Worm (Caenorhabditis elegans) whole organism, midembryonic: ENCODE measurements around the gene nhr-193.

Experiments used
- T22C8.4 ChIP-seq: fragments of 200-800 bp; sonication (Bioruptor generic); IDR thresholded peaks from 2 replicates; pipeline ENCODE4 v1.3.6; 2022; ENCODE audit warnings: missing genetic modification characterization, missing compliant biosample characterization
- cog-1 ChIP-seq: sonication (generic microtip); optimal IDR thresholded peaks from 2 replicates; lab custom pipeline; 2016; ENCODE audit warnings: missing genetic modification characterization, missing compliant biosample characterization
- flt-1 ChIP-seq: fragments of 200-800 bp; sonication (Bioruptor generic); IDR thresholded peaks from 2 replicates; pipeline ENCODE4 v1.3.6; 2022; ENCODE audit warnings: missing genetic modification characterization, missing compliant biosample characterization
- klf-2 ChIP-seq: fragments of 200-800 bp; sonication (Bioruptor generic); conservative IDR thresholded peaks from 2 replicates; pipeline ENCODE4 v1.3.6; 2022; ENCODE audit warnings: missing genetic modification reagents, missing genetic modification characterization, missing compliant biosample characterization
- med-1 ChIP-seq: sonication (generic microtip); optimal IDR thresholded peaks from 2 replicates; lab custom pipeline; 2017; ENCODE audit warnings: missing genetic modification characterization, mild to moderate bottlenecking, missing compliant biosample characterization, antibody characterized with exemption, missing genetic modification reagents; ENCODE audit not compliant: insufficient read depth
- ref-1 ChIP-seq: fragments of 200-800 bp; sonication (Bioruptor generic); conservative IDR thresholded peaks from 2 replicates; pipeline ENCODE4 v1.3.6; 2022; ENCODE audit warnings: missing genetic modification reagents, missing genetic modification characterization, missing compliant biosample characterization
- tab-1 ChIP-seq: fragments of 200-800 bp; sonication (Bioruptor generic); IDR thresholded peaks from 2 replicates; pipeline ENCODE4 v1.3.6; 2022; ENCODE audit warnings: missing genetic modification characterization, missing compliant biosample characterization
- ztf-23 ChIP-seq: fragments of 200-800 bp; sonication (Bioruptor generic); IDR thresholded peaks from 2 replicates; pipeline ENCODE4 v1.3.6; 2022; ENCODE audit warnings: missing genetic modification reagents, missing genetic modification characterization, missing compliant biosample characterization
- ztf-29 ChIP-seq: fragments of 200-800 bp; sonication (Bioruptor generic); IDR thresholded peaks from 2 replicates; pipeline ENCODE4 v1.3.6; 2022; ENCODE audit warnings: missing genetic modification reagents, missing genetic modification characterization, missing compliant biosample characterization

nhr-193 gene

ce11 chrV:16342258-16342618 lies at the start of gene nhr-193:
Gene nhr-193, plus strand, starts transcription at chrV:16342308.
- TF ChIP-seq T22C8.4 (GFP tag; lab: Robert Waterston, UW) (no peak), klf-2 (GFP tag; lab: Robert Waterston, UW) (no peak), tab-1 (no peak), med-1 (no peak), cog-1 (no peak), ref-1 (GFP tag; lab: Robert Waterston, UW) (no peak), ztf-29 (GFP tag; lab: Robert Waterston, UW) (no peak), ztf-23 (GFP tag; lab: Robert Waterston, UW) (no peak), flt-1 (GFP tag; lab: Robert Waterston, UW) (no peak)

ce11 chrV:16292409-16292808 lies 49.7 kb upstream of the nhr-193 start, which contains the start of gene oac-5:
Gene oac-5, plus strand, starts transcription at chrV:16292709.
- TF ChIP-seq tab-1 (no peak), klf-2 (GFP tag; lab: Robert Waterston, UW) (no peak), med-1 (no peak), flt-1 (GFP tag; lab: Robert Waterston, UW) (no peak), ztf-29 (GFP tag; lab: Robert Waterston, UW) (no peak), ref-1 (GFP tag; lab: Robert Waterston, UW) (no peak), ztf-23 (GFP tag; lab: Robert Waterston, UW) (no peak), T22C8.4 (GFP tag; lab: Robert Waterston, UW) (no peak), cog-1 (no peak)

ce11 chrV:16297070-16297469 lies 45.0 kb upstream of the nhr-193 start, which contains the start of gene srbc-83:
Gene srbc-83, plus strand, starts transcription at chrV:16297370.
- no peak for TF ChIP-seq ztf-23 (GFP tag; lab: Robert Waterston, UW)
- no peak for TF ChIP-seq cog-1
- no peak for TF ChIP-seq med-1
- TF ChIP-seq flt-1 (GFP tag; lab: Robert Waterston, UW): no peak

- no peak for TF ChIP-seq ztf-23 (GFP tag; lab: Robert Waterston, UW)
- TF ChIP-seq klf-2 (GFP tag; lab: Robert Waterston, UW): no peak
- no peak for TF ChIP-seq flt-1 (GFP tag; lab: Robert Waterston, UW)
- no peak for TF ChIP-seq ztf-29 (GFP tag; lab: Robert Waterston, UW)
- TF ChIP-seq tab-1: no peak
- TF ChIP-seq T22C8.4 (GFP tag; lab: Robert Waterston, UW): no peak
- TF ChIP-seq ref-1 (GFP tag; lab: Robert Waterston, UW): no peak
- TF ChIP-seq cog-1: no peak
- TF ChIP-seq med-1: no peak
These were observed 43.4 kb upstream of the nhr-193 start, which contains the start of gene srbc-84 for ce11 chrV:16298669-16299068. Gene srbc-84, plus strand, starts transcription at chrV:16298969.

ce11 chrV:16299834-16300233 lies 42.3 kb upstream of the nhr-193 start:
- TF ChIP-seq tab-1 (no peak), ztf-23 (GFP tag; lab: Robert Waterston, UW) (no peak), cog-1 (no peak), ztf-29 (GFP tag; lab: Robert Waterston, UW) (no peak), ref-1 (GFP tag; lab: Robert Waterston, UW) (no peak), med-1 (no peak), T22C8.4 (GFP tag; lab: Robert Waterston, UW) (no peak), flt-1 (GFP tag; lab: Robert Waterston, UW) (no peak), klf-2 (GFP tag; lab: Robert Waterston, UW) (no peak)

- no peak for TF ChIP-seq T22C8.4 (GFP tag; lab: Robert Waterston, UW)
- no peak for TF ChIP-seq ztf-29 (GFP tag; lab: Robert Waterston, UW)
- no peak for TF ChIP-seq ref-1 (GFP tag; lab: Robert Waterston, UW)
- TF ChIP-seq cog-1: no peak
- TF ChIP-seq klf-2 (GFP tag; lab: Robert Waterston, UW): no peak
- no peak for TF ChIP-seq flt-1 (GFP tag; lab: Robert Waterston, UW)
- no peak for TF ChIP-seq med-1
These were observed 41.8 kb upstream of the nhr-193 start, which contains the start of gene srbc-82 for ce11 chrV:16300276-16300675. Gene srbc-82, plus strand, starts transcription at chrV:16300576.

- no peak for TF ChIP-seq ztf-23 (GFP tag; lab: Robert Waterston, UW)
- no peak for TF ChIP-seq flt-1 (GFP tag; lab: Robert Waterston, UW)
- TF ChIP-seq ref-1 (GFP tag; lab: Robert Waterston, UW): no peak
- no peak for TF ChIP-seq cog-1
- TF ChIP-seq T22C8.4 (GFP tag; lab: Robert Waterston, UW): no peak
- TF ChIP-seq med-1: no peak
- no peak for TF ChIP-seq ztf-29 (GFP tag; lab: Robert Waterston, UW)
- no peak for TF ChIP-seq klf-2 (GFP tag; lab: Robert Waterston, UW)
- no peak for TF ChIP-seq tab-1
These were observed 39.7 kb upstream of the nhr-193 start, which contains the start of the genes C31A11.13 and oac-6 for ce11 chrV:16302439-16302838. Gene C31A11.13, minus strand, starts transcription at chrV:16302551. Gene oac-6, plus strand, starts transcription at chrV:16302717.

ce11 chrV:16307253-16307652 lies 34.9 kb upstream of the nhr-193 start, which contains the start of gene srxa-7:
Gene srxa-7, plus strand, starts transcription at chrV:16307553.
- TF ChIP-seq ztf-23 (GFP tag; lab: Robert Waterston, UW): no peak
- no peak for TF ChIP-seq med-1
- TF ChIP-seq flt-1 (GFP tag; lab: Robert Waterston, UW): no peak
- no peak for TF ChIP-seq cog-1
- TF ChIP-seq tab-1: no peak
- TF ChIP-seq T22C8.4 (GFP tag; lab: Robert Waterston, UW): no peak
- no peak for TF ChIP-seq klf-2 (GFP tag; lab: Robert Waterston, UW)
- TF ChIP-seq ztf-29 (GFP tag; lab: Robert Waterston, UW): no peak
- TF ChIP-seq ref-1 (GFP tag; lab: Robert Waterston, UW): no peak

ce11 chrV:16308343-16308742 lies 33.8 kb upstream of the nhr-193 start:
- TF ChIP-seq ztf-23 (GFP tag; lab: Robert Waterston, UW) (no peak), med-1 (no peak), ref-1 (GFP tag; lab: Robert Waterston, UW) (no peak), tab-1 (no peak), T22C8.4 (GFP tag; lab: Robert Waterston, UW) (no peak), cog-1 (no peak), flt-1 (GFP tag; lab: Robert Waterston, UW) (no peak), klf-2 (GFP tag; lab: Robert Waterston, UW) (no peak), ztf-29 (GFP tag; lab: Robert Waterston, UW) (no peak)

ce11 chrV:16309523-16309922 lies 32.6 kb upstream of the nhr-193 start, which contains the start of gene oac-7:
Gene oac-7, plus strand, starts transcription at chrV:16309805.
- TF ChIP-seq ztf-29 (GFP tag; lab: Robert Waterston, UW) (no peak), klf-2 (GFP tag; lab: Robert Waterston, UW) (no peak), ref-1 (GFP tag; lab: Robert Waterston, UW) (no peak), med-1 (no peak), T22C8.4 (GFP tag; lab: Robert Waterston, UW) (no peak), cog-1 (no peak), tab-1 (no peak), ztf-23 (GFP tag; lab: Robert Waterston, UW) (no peak), flt-1 (GFP tag; lab: Robert Waterston, UW) (no peak)
